Fruit fly (Drosophila melanogaster) whole organism, embryonic: Measurements from ENCODE around the gene TTLL6B.

Source experiments
- Abd-B ChIP-seq: fragments of 200-800 bp; sonication (Bioruptor generic); optimal IDR thresholded peaks from 2 replicates; lab custom pipeline; 2018; ENCODE audit warnings: missing biosample characterization, mild to moderate bottlenecking, missing genetic modification characterization, moderate library complexity
- B-H2 ChIP-seq: fragments of 200-800 bp; sonication (Bioruptor generic); optimal IDR thresholded peaks from 2 replicates; lab custom pipeline; 2018; ENCODE audit warnings: missing biosample characterization, mild to moderate bottlenecking, missing genetic modification characterization
- C15 ChIP-seq: fragments of 200-800 bp; sonication (Bioruptor generic); IDR thresholded peaks from 3 replicates; pipeline ENCODE4 v1.3.6; 2022; ENCODE audit warnings: missing biosample characterization, missing genetic modification characterization
- CG10267 ChIP-seq: fragments of 200-800 bp; sonication (Bioruptor generic); optimal IDR thresholded peaks from 2 replicates; lab custom pipeline; 2018; ENCODE audit warnings: missing biosample characterization, mild to moderate bottlenecking, missing genetic modification characterization, moderate library complexity
- CG10274 ChIP-seq: fragments of 200-800 bp; sonication (Bioruptor generic); optimal IDR thresholded peaks from 3 replicates; lab custom pipeline; 2017; ENCODE audit warnings: missing biosample characterization, mild to moderate bottlenecking, missing genetic modification characterization
- CG10543 ChIP-seq: fragments of 200-800 bp; sonication (Bioruptor generic); optimal IDR thresholded peaks from 3 replicates; lab custom pipeline; 2017; ENCODE audit warnings: missing biosample characterization, mild to moderate bottlenecking, missing genetic modification characterization, moderate library complexity
- CG11247 ChIP-seq: fragments of 200-800 bp; sonication (Bioruptor generic); IDR thresholded peaks from 2 replicates; pipeline ENCODE4 v1.3.6; 2022; ENCODE audit warnings: missing biosample characterization, missing genetic modification characterization
- CG11696 ChIP-seq: fragments of 200-800 bp; sonication (Bioruptor generic); IDR thresholded peaks from 2 replicates; pipeline ENCODE4 v1.3.6; 2022; ENCODE audit warnings: missing biosample characterization, missing genetic modification characterization
- CG12769 ChIP-seq: fragments of 200-800 bp; sonication (Bioruptor generic); optimal IDR thresholded peaks from 2 replicates; lab custom pipeline; 2019; ENCODE audit warnings: missing biosample characterization, mild to moderate bottlenecking, missing genetic modification characterization, moderate library complexity
- CG13424 ChIP-seq: fragments of 200-800 bp; sonication (Bioruptor generic); optimal IDR thresholded peaks from 2 replicates; lab custom pipeline; 2019; ENCODE audit warnings: missing biosample characterization, mild to moderate bottlenecking, missing genetic modification characterization, moderate library complexity
- CG1602 ChIP-seq: fragments of 200-800 bp; sonication (Bioruptor generic); optimal IDR thresholded peaks from 3 replicates; lab custom pipeline; 2016; ENCODE audit warnings: missing biosample characterization, missing genetic modification characterization
- CG1792 ChIP-seq: fragments of 200-800 bp; sonication (Bioruptor generic); optimal IDR thresholded peaks from 2 replicates; lab custom pipeline; 2016; ENCODE audit warnings: missing biosample characterization, missing genetic modification characterization
- CG1832 ChIP-seq: fragments of 200-800 bp; sonication (Bioruptor generic); optimal IDR thresholded peaks from 2 replicates; lab custom pipeline; 2017; ENCODE audit warnings: missing biosample characterization, mild to moderate bottlenecking, missing genetic modification characterization, inconsistent platforms
- CG4328 ChIP-seq: fragments of 200-800 bp; sonication (Bioruptor generic); optimal IDR thresholded peaks from 3 replicates; lab custom pipeline; 2017; ENCODE audit warnings: missing biosample characterization, missing genetic modification reagents, missing genetic modification characterization
- CG5180 ChIP-seq: fragments of 200-800 bp; sonication (Bioruptor generic); optimal IDR thresholded peaks from 3 replicates; lab custom pipeline; 2017; ENCODE audit warnings: missing biosample characterization, missing genetic modification characterization, mild to moderate bottlenecking, moderate library complexity, missing genetic modification reagents
- CG8478 ChIP-seq: fragments of >200 bp; optimal IDR thresholded peaks from 2 replicates; lab custom pipeline; 2018
- Camta ChIP-seq: fragments of 200-800 bp; sonication (Bioruptor generic); optimal IDR thresholded peaks from 2 replicates; lab custom pipeline; 2016; ENCODE audit warnings: missing biosample characterization, missing genetic modification characterization
- D19B ChIP-seq: fragments of 200-800 bp; sonication (Bioruptor generic); optimal IDR thresholded peaks from 2 replicates; lab custom pipeline; 2017; ENCODE audit warnings: missing biosample characterization, mild to moderate bottlenecking, missing genetic modification characterization
- ERR ChIP-seq: fragments of 200-800 bp; sonication (Bioruptor generic); optimal IDR thresholded peaks from 2 replicates; lab custom pipeline; 2016; ENCODE audit warnings: missing biosample characterization, missing genetic modification characterization
- HmgZ ChIP-seq: fragments of 200-800 bp; sonication (Bioruptor generic); optimal IDR thresholded peaks from 2 replicates; lab custom pipeline; 2018; ENCODE audit warnings: missing biosample characterization, mild to moderate bottlenecking, missing genetic modification characterization
- Mad ChIP-seq: fragments of 200-800 bp; sonication (Bioruptor generic); optimal IDR thresholded peaks from 2 replicates; lab custom pipeline; 2016; ENCODE audit warnings: missing biosample characterization, missing genetic modification characterization
- NFAT ChIP-seq: fragments of 200-800 bp; sonication (Bioruptor generic); IDR thresholded peaks from 2 replicates; pipeline ENCODE4 v1.3.6; 2022; ENCODE audit warnings: missing biosample characterization, missing genetic modification characterization
- Oaz ChIP-seq: fragments of 200-800 bp; sonication (Bioruptor generic); IDR thresholded peaks from 2 replicates; pipeline ENCODE4 v1.3.6; 2022; ENCODE audit warnings: missing biosample characterization, missing genetic modification characterization
- Side ChIP-seq: fragments of 200-800 bp; sonication (Bioruptor generic); optimal IDR thresholded peaks from 2 replicates; lab custom pipeline; 2016; ENCODE audit warnings: missing biosample characterization, missing genetic modification characterization
- Sin3A ChIP-seq: fragments of >200 bp; optimal IDR thresholded peaks from 2 replicates; lab custom pipeline; 2018
- Sox102F ChIP-seq: fragments of 200-800 bp; sonication (Bioruptor generic); optimal IDR thresholded peaks from 2 replicates; lab custom pipeline; 2018; ENCODE audit warnings: missing biosample characterization, mild to moderate bottlenecking, missing genetic modification characterization, moderate library complexity
- Sry-β ChIP-seq: fragments of 200-800 bp; sonication (Bioruptor generic); optimal IDR thresholded peaks from 2 replicates; lab custom pipeline; 2018; ENCODE audit warnings: missing biosample characterization, mild to moderate bottlenecking, missing genetic modification characterization, moderate library complexity
- Taf1 ChIP-seq: fragments of 200-800 bp; sonication (Bioruptor generic); IDR thresholded peaks from 2 replicates; pipeline ENCODE4 v1.3.6; 2022; ENCODE audit warnings: missing biosample characterization, missing genetic modification characterization
- Vsx1 ChIP-seq: fragments of 200-800 bp; sonication (Bioruptor generic); optimal IDR thresholded peaks from 2 replicates; lab custom pipeline; 2017; ENCODE audit warnings: missing biosample characterization, mild to moderate bottlenecking, missing genetic modification characterization, missing genetic modification reagents
- az2 ChIP-seq: fragments of 200-800 bp; sonication (Bioruptor generic); optimal IDR thresholded peaks from 3 replicates; lab custom pipeline; 2016; ENCODE audit warnings: missing biosample characterization, missing genetic modification characterization
- cas ChIP-seq: fragments of 200-800 bp; sonication (Bioruptor generic); IDR thresholded peaks from 2 replicates; pipeline ENCODE4 v1.3.6; 2022; ENCODE audit warnings: missing biosample characterization, missing genetic modification characterization
- dimm ChIP-seq: fragments of 200-800 bp; sonication (Bioruptor generic); IDR thresholded peaks from 2 replicates; pipeline ENCODE4 v1.3.6; 2022; ENCODE audit warnings: missing biosample characterization, missing genetic modification characterization
- dmrt99B ChIP-seq: fragments of 200-800 bp; sonication (Bioruptor generic); optimal IDR thresholded peaks from 2 replicates; lab custom pipeline; 2018; ENCODE audit warnings: missing biosample characterization, mild to moderate bottlenecking, missing genetic modification characterization, moderate library complexity
- fru ChIP-seq: fragments of >200 bp; optimal IDR thresholded peaks from 2 replicates; lab custom pipeline; 2017
- gfzf ChIP-seq: fragments of 200-800 bp; sonication (Bioruptor generic); optimal IDR thresholded peaks from 2 replicates; lab custom pipeline; 2016; ENCODE audit warnings: missing biosample characterization, mild to moderate bottlenecking, missing genetic modification characterization, moderate library complexity
- gt ChIP-seq: fragments of 200-800 bp; sonication (Bioruptor generic); IDR thresholded peaks from 2 replicates; pipeline ENCODE4 v1.3.6; 2022; ENCODE audit warnings: missing biosample characterization, missing genetic modification characterization
- h ChIP-seq: fragments of >200 bp; optimal IDR thresholded peaks from 2 replicates; lab custom pipeline; 2017
- lbe ChIP-seq: fragments of 200-800 bp; sonication (Bioruptor generic); optimal IDR thresholded peaks from 2 replicates; lab custom pipeline; 2016; ENCODE audit warnings: missing biosample characterization, mild to moderate bottlenecking, missing genetic modification characterization
- lilli ChIP-seq: fragments of 200-800 bp; sonication (Bioruptor generic); optimal IDR thresholded peaks from 3 replicates; lab custom pipeline; 2016; ENCODE audit warnings: missing biosample characterization, missing genetic modification characterization
- luna ChIP-seq: fragments of 200-800 bp; sonication (Bioruptor generic); optimal IDR thresholded peaks from 2 replicates; lab custom pipeline; 2016; ENCODE audit warnings: missing biosample characterization, missing genetic modification characterization
- nom ChIP-seq: fragments of 200-800 bp; sonication (Bioruptor generic); optimal IDR thresholded peaks from 2 replicates; lab custom pipeline; 2017; ENCODE audit warnings: missing biosample characterization, missing genetic modification characterization, mild to moderate bottlenecking, moderate library complexity, missing genetic modification reagents
- pan ChIP-seq, 4 experiments: fragments of >200 bp in 3 of 4; fragments of 200-800 bp in 1 of 4; sonication (Bioruptor generic) in 1 of 4; optimal IDR thresholded peaks in 3 of 4; IDR thresholded peaks in 1 of 4; 2 replicates each; pipeline versions ENCODE4 v1.3.6 to Lab custom; 2017 to 2022; ENCODE audit warnings: missing biosample characterization in 2 of 4, missing genetic modification characterization in 2 of 4, mixed read lengths in 1 of 4
- pfk ChIP-seq: fragments of 200-800 bp; sonication (Bioruptor generic); optimal IDR thresholded peaks from 2 replicates; lab custom pipeline; 2018; ENCODE audit warnings: missing biosample characterization, mild to moderate bottlenecking, missing genetic modification characterization, moderate library complexity
- pros ChIP-seq: fragments of 200-800 bp; sonication (Bioruptor generic); optimal IDR thresholded peaks from 3 replicates; lab custom pipeline; 2019; ENCODE audit warnings: missing biosample characterization, mild to moderate bottlenecking, missing genetic modification characterization, moderate library complexity
- sim ChIP-seq: fragments of 200-800 bp; sonication (Bioruptor generic); IDR thresholded peaks from 2 replicates; pipeline ENCODE4 v1.3.6; 2022; ENCODE audit warnings: missing biosample characterization, missing genetic modification characterization
- sisA ChIP-seq: fragments of 200-800 bp; sonication (Bioruptor generic); IDR thresholded peaks from 2 replicates; pipeline ENCODE4 v1.3.6; 2022; ENCODE audit warnings: missing biosample characterization, missing genetic modification characterization
- sr ChIP-seq: fragments of 200-800 bp; sonication (Bioruptor generic); IDR thresholded peaks from 3 replicates; pipeline ENCODE4 v1.3.6; 2022; ENCODE audit warnings: missing biosample characterization, missing genetic modification characterization
- tap ChIP-seq: fragments of 200-800 bp; optimal IDR thresholded peaks from 3 replicates; lab custom pipeline; 2019; ENCODE audit warnings: missing biosample characterization, mild to moderate bottlenecking, missing genetic modification characterization, moderate library complexity
- tll ChIP-seq, 2 experiments: fragments of 200-800 bp in 1 of 2; fragments of >200 bp in 1 of 2; sonication (Bioruptor generic) in 1 of 2; optimal IDR thresholded peaks; 2 replicates each; lab custom pipeline; 2017 to 2019; ENCODE audit warnings: missing biosample characterization in 2 of 2, missing genetic modification characterization in 2 of 2, mild to moderate bottlenecking in 1 of 2, moderate library complexity in 1 of 2
- tup ChIP-seq: fragments of 200-800 bp; sonication (Bioruptor generic); optimal IDR thresholded peaks from 2 replicates; lab custom pipeline; 2016; ENCODE audit warnings: missing biosample characterization, mild to moderate bottlenecking, missing genetic modification characterization, moderate library complexity

The TTLL6B gene

dm6 chr3R:27281022-27281810 is 30.4 kb upstream of the TTLL6B start (continued):
- TF ChIP-seq pros (GFP tag; lab: Kevin White, UChicago) (peak; percentile 96), dmrt99B (peak; percentile 97), tup (GFP tag; lab: Kevin White, UChicago) (peak; percentile 80), Sry-β (GFP tag; lab: Kevin White, UChicago) (peak; percentile 13), tll (GFP tag; optimal IDR thresholded peaks at IDR 0.05; lab: Kevin White, UChicago) (no peak), Sin3A (lab: Kevin White, UChicago) (no peak), lilli (GFP tag; lab: Kevin White, UChicago) (peak; percentile 98), CG1602 (GFP tag; lab: Kevin White, UChicago) (peak; percentile 91), sr (GFP tag; lab: Robert Waterston, UW) (peak; percentile 90), CG10543 (GFP tag; lab: Kevin White, UChicago) (peak; percentile 90), gfzf (GFP tag; lab: Kevin White, UChicago) (no peak), tap (peak; percentile 86), CG11247 (GFP tag; lab: Robert Waterston, UW) (peak; percentile 94), sim (GFP tag; lab: Robert Waterston, UW) (peak; percentile 91), Abd-B (GFP tag; lab: Kevin White, UChicago) (peak; percentile 90), CG1832 (GFP tag; lab: Kevin White, UChicago) (peak; percentile 35), lbe (GFP tag; lab: Kevin White, UChicago) (peak; percentile 89), B-H2 (peak; percentile 73), cas (GFP tag; lab: Robert Waterston, UW) (peak; percentile 91), CG12769 (tag; lab: Kevin White, UChicago) (peak; percentile 99), pfk (GFP tag; lab: Kevin White, UChicago) (no peak), sisA (GFP tag; lab: Robert Waterston, UW) (peak; percentile 97), Taf1 (peak; percentile 95), ERR (GFP tag; lab: Kevin White, UChicago) (peak; percentile 91), CG5180 (peak; percentile 71), fru (peak; percentile 59), Vsx1 (GFP tag; lab: Kevin White, UChicago) (peak; percentile 97), h (lab: Kevin White, UChicago) (no peak), Mad (GFP tag; lab: Kevin White, UChicago) (peak; percentile 95), Camta (GFP tag; lab: Kevin White, UChicago) (peak; percentile 87), az2 (GFP tag; lab: Kevin White, UChicago) (peak; percentile 94), CG8478 (lab: Kevin White, UChicago) (peak; percentile 82), CG10267 (tag; lab: Kevin White, UChicago) (peak; percentile 87), NFAT (GFP tag; lab: Robert Waterston, UW) (peak; percentile 97), luna (GFP tag; lab: Kevin White, UChicago) (peak; percentile 89), D19B (GFP tag; lab: Kevin White, UChicago) (peak; percentile 92), C15 (GFP tag; lab: Robert Waterston, UW) (peak; percentile 93), Sox102F (GFP tag; lab: Kevin White, UChicago) (peak; percentile 97), Oaz (GFP tag; lab: Robert Waterston, UW) (peak; percentile 96), CG10274 (GFP tag; lab: Kevin White, UChicago) (peak; percentile 87), HmgZ (tag; lab: Kevin White, UChicago) (peak; percentile 98), Side (GFP tag; lab: Kevin White, UChicago) (peak; percentile 95), CG4328 (peak; percentile 68), dimm (GFP tag; lab: Robert Waterston, UW) (peak; percentile 91), CG1792 (GFP tag; lab: Kevin White, UChicago) (peak; percentile 92), pan (optimal IDR thresholded peaks at IDR 0.05; lab: Kevin White, UChicago) (no peak), pan (GFP tag; optimal IDR thresholded peaks at IDR 0.05 in 1 of 2, IDR thresholded peaks at IDR 0.05 in 1 of 2) (peak in 1 of 2 experiments; percentile 98), CG11696 (GFP tag; lab: Robert Waterston, UW) (peak; percentile 91), nom (GFP tag; lab: Kevin White, UChicago) (peak; percentile 88), gt (GFP tag; lab: Robert Waterston, UW) (peak; percentile 90), CG13424 (tag; lab: Kevin White, UChicago) (peak; percentile 91)
